Worm (Caenorhabditis elegans): Measurements from ENCODE around the gene meg-2.

DNA sequence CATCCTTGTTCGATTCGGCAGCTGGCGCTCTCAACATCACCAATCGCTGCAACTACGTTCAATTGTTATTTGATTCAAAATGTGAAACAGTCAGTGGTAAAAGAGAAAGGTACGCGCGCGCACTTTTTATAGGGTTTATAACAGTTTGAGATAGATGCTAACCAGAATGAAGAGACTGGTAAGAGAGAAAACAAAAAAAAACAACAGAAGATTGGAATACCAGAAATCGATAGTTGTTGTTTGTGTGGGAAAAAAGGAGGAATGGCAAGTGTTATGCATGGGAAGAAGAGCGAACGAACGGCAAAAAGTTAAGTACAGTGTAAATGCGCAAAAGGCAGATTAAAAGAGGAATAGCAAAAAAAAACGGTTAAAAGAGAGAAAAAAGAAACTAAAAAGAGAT lies 16.1 kb downstream of the meg-2 start, which contains the start of gene Y26E6A.3:
- TF ChIP-seq nhr-237 (tag; optimal IDR thresholded peaks at IDR 0.05) (no peak), elt-3 (tag; optimal IDR thresholded peaks at IDR 0.05) (no peak), mls-2 (tag; optimal IDR thresholded peaks at IDR 0.05) (no peak)
